Worm (Caenorhabditis elegans) whole organism, dauer: ENCODE measurements around the gene srr-6.

Experiments
- unc-62 ChIP-seq: sonication (generic microtip); optimal IDR thresholded peaks from 2 replicates; lab custom pipeline; 2017; ENCODE audit warnings: missing biosample characterization, missing genetic modification reagents, missing genetic modification characterization

Gene srr-6

ce11 chrV:5036364-5036763 lies 23.8 kb downstream of the srr-6 start, which contains the start of gene K11D12.7:
K11D12.7 (minus strand) TSS chrV:5036464.
- no peak for TF ChIP-seq unc-62 (GFP tag; lab: Kevin White, UChicago)

ce11 chrV:5038449-5038848 lies 25.8 kb downstream of the srr-6 start:
- no peak for TF ChIP-seq unc-62 (GFP tag; lab: Kevin White, UChicago)

ce11 chrV:5039559-5039958 lies 27.0 kb downstream of the srr-6 start, which contains the start of gene K11D12.11:
K11D12.11 (minus strand) TSS chrV:5039600.
- TF ChIP-seq unc-62 (GFP tag; lab: Kevin White, UChicago) = no peak

ce11 chrV:5040925-5041324 lies 28.3 kb downstream of the srr-6 start, which contains the start of gene K11D12.8:
K11D12.8 (minus strand) TSS chrV:5041001.
- TF ChIP-seq unc-62 (GFP tag; lab: Kevin White, UChicago) = no peak

ce11 chrV:5046103-5046502 lies 33.5 kb downstream of the srr-6 start, which contains the start of gene exc-14:
exc-14 (minus strand) TSS chrV:5046203.
- no peak for TF ChIP-seq unc-62 (GFP tag; lab: Kevin White, UChicago)

- TF ChIP-seq unc-62 (GFP tag; lab: Kevin White, UChicago) = no peak
These were observed 34.0 kb downstream of the srr-6 start for ce11 chrV:5046558-5046957.

- no peak for TF ChIP-seq unc-62 (GFP tag; lab: Kevin White, UChicago)
These were observed 36.8 kb downstream of the srr-6 start, which contains the start of the genes pqn-51 and K11D12.14 for ce11 chrV:5049333-5049942. pqn-51 (plus strand) TSS chrV:5049607. K11D12.14 (plus strand) TSS chrV:5049636.

- no peak for TF ChIP-seq unc-62 (GFP tag; lab: Kevin White, UChicago)
These were observed 37.5 kb downstream of the srr-6 start for ce11 chrV:5050073-5050599.

ce11 chrV:5052233-5052632 lies 39.6 kb downstream of the srr-6 start, which contains the start of gene K11D12.12:
K11D12.12 (plus strand) TSS chrV:5052261.
- TF ChIP-seq unc-62 (GFP tag; lab: Kevin White, UChicago) = no peak

ce11 chrV:5053335-5053734 lies 40.7 kb downstream of the srr-6 start, which contains the start of gene cwp-4:
cwp-4 (plus strand) TSS chrV:5053635.
- TF ChIP-seq unc-62 (GFP tag; lab: Kevin White, UChicago) = no peak
